Worm (Caenorhabditis elegans): ENCODE measurements around the gene sbp-1.

sbp-1 gene

ce11 chrIII:11442556-11442955 lies at the start of gene sbp-1:
TSS of gene sbp-1 (minus strand) at chrIII:11442566.
- TF ChIP-seq ceh-83 (GFP tag; optimal IDR thresholded peaks at IDR 0.05) (no peak), M03D4.4 (tag; optimal IDR thresholded peaks at IDR 0.05) (no peak), cnd-1 (tag; optimal IDR thresholded peaks at IDR 0.05) (no peak)

ce11 chrIII:11490221-11490620 lies 47.9 kb upstream of the sbp-1 start:
- TF ChIP-seq elt-3 (tag; optimal IDR thresholded peaks at IDR 0.05) (no peak), ceh-39 (tag; optimal IDR thresholded peaks at IDR 0.05) (no peak), pha-4 (tag; optimal IDR thresholded peaks at IDR 0.05) (no peak), unc-39 (tag; optimal IDR thresholded peaks at IDR 0.05) (no peak), nhr-2 (tag; optimal IDR thresholded peaks at IDR 0.05) (no peak), ceh-43 (GFP tag; optimal IDR thresholded peaks at IDR 0.05) (no peak), nhr-28 (tag; optimal IDR thresholded peaks at IDR 0.05) (no peak), drap-1 (GFP tag; optimal IDR thresholded peaks at IDR 0.05) (no peak), lin-32 (GFP tag; optimal IDR thresholded peaks at IDR 0.05) (no peak), cnd-1 (tag; optimal IDR thresholded peaks at IDR 0.05) (no peak), ztf-11 (tag; optimal IDR thresholded peaks at IDR 0.05) (no peak), flh-1 (GFP tag; optimal IDR thresholded peaks at IDR 0.05) (no peak)

ce11 chrIII:11489601-11490000 lies 47.2 kb upstream of the sbp-1 start:
- TF ChIP-seq ceh-39 (tag; optimal IDR thresholded peaks at IDR 0.05) (no peak), unc-39 (tag; optimal IDR thresholded peaks at IDR 0.05) (no peak), zip-8 (tag; optimal IDR thresholded peaks at IDR 0.05) (no peak), lin-13 (tag; optimal IDR thresholded peaks at IDR 0.05) (no peak), ceh-83 (GFP tag; optimal IDR thresholded peaks at IDR 0.05) (no peak), nhr-237 (tag; optimal IDR thresholded peaks at IDR 0.05) (no peak), flh-1 (GFP tag; optimal IDR thresholded peaks at IDR 0.05) (no peak), drap-1 (GFP tag; optimal IDR thresholded peaks at IDR 0.05) (no peak), unc-62 (GFP tag; optimal IDR thresholded peaks at IDR 0.05) (no peak), lin-32 (GFP tag; optimal IDR thresholded peaks at IDR 0.05) (no peak), sptf-1 (tag; optimal IDR thresholded peaks at IDR 0.05) (no peak), ceh-43 (GFP tag; optimal IDR thresholded peaks at IDR 0.05) (no peak), lsy-2 (tag; optimal IDR thresholded peaks at IDR 0.05) (no peak), nhr-2 (tag; optimal IDR thresholded peaks at IDR 0.05) (no peak), bed-3 (GFP tag; optimal IDR thresholded peaks at IDR 0.05) (no peak), ces-1 (GFP tag; optimal IDR thresholded peaks at IDR 0.05) (no peak), mab-5 (tag; optimal IDR thresholded peaks at IDR 0.05) (no peak)

ce11 chrIII:11488662-11489349 lies 46.4 kb upstream of the sbp-1 start:
- no peak for TF ChIP-seq ztf-11 (tag; optimal IDR thresholded peaks at IDR 0.05)
- no peak for TF ChIP-seq nhr-12 (tag; optimal IDR thresholded peaks at IDR 0.05)
- TF ChIP-seq tbx-8 (GFP tag; optimal IDR thresholded peaks at IDR 0.05): no peak
- no peak for TF ChIP-seq flh-1 (GFP tag; optimal IDR thresholded peaks at IDR 0.05)

ce11 chrIII:11487245-11487644 lies 44.9 kb upstream of the sbp-1 start, which contains the start of gene popl-5:
TSS of gene popl-5 (minus strand) at chrIII:11487345.
- TF ChIP-seq lsy-2 (tag; optimal IDR thresholded peaks at IDR 0.05) (no peak), pha-4 (tag; optimal IDR thresholded peaks at IDR 0.05) (no peak)

- TF ChIP-seq lsy-2 (tag; optimal IDR thresholded peaks at IDR 0.05) (no peak), sem-2 (GFP tag; optimal IDR thresholded peaks at IDR 0.05) (no peak), hlh-1 (tag; optimal IDR thresholded peaks at IDR 0.05) (no peak), blmp-1 (tag; optimal IDR thresholded peaks at IDR 0.05) (no peak), M03D4.4 (tag; optimal IDR thresholded peaks at IDR 0.05) (no peak), ces-1 (GFP tag; optimal IDR thresholded peaks at IDR 0.05) (no peak), flh-1 (GFP tag; optimal IDR thresholded peaks at IDR 0.05) (no peak), mep-1 (tag; optimal IDR thresholded peaks at IDR 0.05) (no peak), drap-1 (GFP tag; optimal IDR thresholded peaks at IDR 0.05) (no peak)
Observed at ce11 chrIII:11484139-11484590, 41.8 kb upstream of the sbp-1 start, which contains the start of gene fbxa-220. TSS of gene fbxa-220 (minus strand) at chrIII:11484189.
